Worm (Caenorhabditis elegans) whole organism, midembryonic: Measurements from ENCODE around the gene srbc-41.

Experiments used
- T22C8.4 ChIP-seq: fragments of 200-800 bp; sonication (Bioruptor generic); IDR thresholded peaks from 2 replicates; pipeline ENCODE4 v1.3.6; 2022; ENCODE audit warnings: missing genetic modification characterization, missing compliant biosample characterization
- flt-1 ChIP-seq: fragments of 200-800 bp; sonication (Bioruptor generic); IDR thresholded peaks from 2 replicates; pipeline ENCODE4 v1.3.6; 2022; ENCODE audit warnings: missing genetic modification characterization, missing compliant biosample characterization
- ref-1 ChIP-seq: fragments of 200-800 bp; sonication (Bioruptor generic); conservative IDR thresholded peaks from 2 replicates; pipeline ENCODE4 v1.3.6; 2022; ENCODE audit warnings: missing genetic modification reagents, missing genetic modification characterization, missing compliant biosample characterization
- tab-1 ChIP-seq: fragments of 200-800 bp; sonication (Bioruptor generic); IDR thresholded peaks from 2 replicates; pipeline ENCODE4 v1.3.6; 2022; ENCODE audit warnings: missing genetic modification characterization, missing compliant biosample characterization
- ztf-29 ChIP-seq: fragments of 200-800 bp; sonication (Bioruptor generic); IDR thresholded peaks from 2 replicates; pipeline ENCODE4 v1.3.6; 2022; ENCODE audit warnings: missing genetic modification reagents, missing genetic modification characterization, missing compliant biosample characterization

ce11 chrV:1600561-1601088, 14.0 kb downstream of the srbc-41 start, which contains the start of gene F16B4.2:
- no peak for TF ChIP-seq ref-1 (GFP tag; lab: Robert Waterston, UW)
- TF ChIP-seq flt-1 (GFP tag; lab: Robert Waterston, UW): no peak
- no peak for TF ChIP-seq T22C8.4 (GFP tag; lab: Robert Waterston, UW)
- no peak for TF ChIP-seq tab-1 (GFP tag; lab: Robert Waterston, UW)
- no peak for TF ChIP-seq ztf-29 (GFP tag; lab: Robert Waterston, UW)
